Worm (Caenorhabditis elegans) whole organism, L4 larva: ENCODE data around the gene viro-2.
A peak's percentile ranks its signal among the peaks of the same experiment; 100 is the strongest.

Experiments
- F37D6.2 ChIP-seq: sonication (generic microtip); optimal IDR thresholded peaks from 2 replicates; lab custom pipeline; 2016; ENCODE audit warnings: mild to moderate bottlenecking, missing genetic modification characterization, missing compliant biosample characterization
- T20F7.1 ChIP-seq: fragments of 200-800 bp; sonication (Bioruptor generic); optimal IDR thresholded peaks from 2 replicates; lab custom pipeline; 2018; ENCODE audit warnings: mild to moderate bottlenecking, missing genetic modification characterization, missing compliant biosample characterization
- T26A8.4 ChIP-seq: fragments of 200-800 bp; sonication (Bioruptor generic); IDR thresholded peaks from 2 replicates; pipeline ENCODE4 v1.3.6; 2022; ENCODE audit warnings: missing genetic modification characterization, missing compliant biosample characterization
- Y105C5A.15 ChIP-seq: fragments of 200-800 bp; sonication (Bioruptor generic); IDR thresholded peaks from 2 replicates; pipeline ENCODE4 v1.3.6; 2022; ENCODE audit warnings: missing genetic modification characterization, missing compliant biosample characterization
- ama-1 ChIP-seq: fragments of 150-350 bp; optimal IDR thresholded peaks from 2 replicates; lab custom pipeline; 2014; ENCODE audit warnings: inconsistent platforms, mixed read lengths
- attf-4 ChIP-seq: sonication (generic microtip); optimal IDR thresholded peaks from 3 replicates; lab custom pipeline; 2017; ENCODE audit warnings: missing biosample characterization, missing genetic modification characterization
- cey-2 ChIP-seq: sonication (generic microtip); optimal IDR thresholded peaks from 3 replicates; lab custom pipeline; 2017; ENCODE audit warnings: missing genetic modification characterization, mild to moderate bottlenecking, missing compliant biosample characterization, antibody characterized with exemption, borderline replicate concordance; ENCODE audit not compliant: insufficient read depth
- ctbp-1 ChIP-seq: fragments of 200-800 bp; sonication (Bioruptor generic); IDR thresholded peaks from 2 replicates; pipeline ENCODE4 v1.3.6; 2022; ENCODE audit warnings: missing genetic modification reagents, missing genetic modification characterization, missing compliant biosample characterization
- daf-16 ChIP-seq, 3 experiments: sonication (generic microtip); optimal IDR thresholded peaks; 2 replicates each; lab custom pipeline; 2016 to 2017; ENCODE audit warnings: missing genetic modification characterization in 3 of 3, missing genetic modification reagents in 3 of 3, mild to moderate bottlenecking in 2 of 3, missing compliant biosample characterization in 2 of 3, missing biosample characterization in 1 of 3, moderate library complexity in 1 of 3
- dmd-6 ChIP-seq: fragments of 200-800 bp; sonication (Bioruptor generic); IDR thresholded peaks from 2 replicates; pipeline ENCODE4 v1.3.6; 2022; ENCODE audit warnings: missing genetic modification reagents, missing genetic modification characterization, missing compliant biosample characterization
- dpl-1 ChIP-seq: fragments of 150-350 bp; optimal IDR thresholded peaks from 2 replicates; lab custom pipeline; 2014; ENCODE audit warnings: missing biosample characterization, missing genetic modification reagents, missing genetic modification characterization
- dve-1 ChIP-seq: sonication (generic microtip); optimal IDR thresholded peaks from 2 replicates; lab custom pipeline; 2017; ENCODE audit warnings: antibody characterized with exemption, mild to moderate bottlenecking, missing genetic modification characterization, missing compliant biosample characterization; ENCODE audit not compliant: insufficient read depth
- egl-43 ChIP-seq: fragments of 200-800 bp; sonication (Bioruptor generic); IDR thresholded peaks from 2 replicates; pipeline ENCODE4 v1.3.6; 2022; ENCODE audit warnings: missing genetic modification reagents, missing genetic modification characterization, missing compliant biosample characterization
- fkh-10 ChIP-seq: fragments of 150-350 bp; optimal IDR thresholded peaks from 2 replicates; lab custom pipeline; 2014; ENCODE audit warnings: missing biosample characterization, missing genetic modification reagents, missing genetic modification characterization
- fos-1 ChIP-seq: fragments of 150-350 bp; optimal IDR thresholded peaks from 2 replicates; lab custom pipeline; 2014; ENCODE audit warnings: missing biosample characterization, missing genetic modification characterization
- hif-1 ChIP-seq, 2 experiments: sonication (generic microtip); optimal IDR thresholded peaks; 2 replicates each; lab custom pipeline; 2016 to 2017; ENCODE audit warnings: missing compliant biosample characterization in 2 of 2, missing genetic modification characterization in 2 of 2, missing genetic modification reagents in 2 of 2, missing genotype in 2 of 2, mild to moderate bottlenecking in 1 of 2
- hlh-11 ChIP-seq: fragments of 200-800 bp; sonication (Bioruptor generic); optimal IDR thresholded peaks from 2 replicates; lab custom pipeline; 2018; ENCODE audit warnings: mild to moderate bottlenecking, missing genetic modification characterization, missing compliant biosample characterization
- hlh-30 ChIP-seq: sonication (generic microtip); optimal IDR thresholded peaks from 2 replicates; lab custom pipeline; 2017; ENCODE audit warnings: antibody characterized with exemption, mild to moderate bottlenecking, missing genetic modification characterization, missing compliant biosample characterization; ENCODE audit not compliant: insufficient read depth
- hmg-1.1 ChIP-seq: fragments of 200-800 bp; sonication (Bioruptor generic); IDR thresholded peaks from 2 replicates; pipeline ENCODE4 v1.3.6; 2022; ENCODE audit warnings: missing genetic modification reagents, missing genetic modification characterization, missing compliant biosample characterization
- jun-1 ChIP-seq: fragments of 150-350 bp; optimal IDR thresholded peaks from 2 replicates; lab custom pipeline; 2014; ENCODE audit warnings: missing biosample characterization, missing genetic modification reagents, missing genetic modification characterization
- lin-1 ChIP-seq: fragments of 200-800 bp; sonication (Bioruptor generic); IDR thresholded peaks from 2 replicates; pipeline ENCODE4 v1.3.6; 2022; ENCODE audit warnings: missing genetic modification reagents, missing genetic modification characterization, missing compliant biosample characterization
- lin-13 ChIP-seq: fragments of 150-350 bp; optimal IDR thresholded peaks from 2 replicates; lab custom pipeline; 2014; ENCODE audit warnings: missing biosample characterization, missing genetic modification reagents, missing genetic modification characterization
- lin-39 ChIP-seq: fragments of 150-350 bp; optimal IDR thresholded peaks from 2 replicates; lab custom pipeline; 2014; ENCODE audit warnings: missing biosample characterization, missing genetic modification reagents, missing genetic modification characterization
- lir-3 ChIP-seq: sonication (generic microtip); optimal IDR thresholded peaks from 2 replicates; lab custom pipeline; 2016; ENCODE audit warnings: mild to moderate bottlenecking, missing genetic modification characterization, missing compliant biosample characterization
- lsy-2 ChIP-seq, 2 experiments: fragments of 150-350 bp in 1 of 2; sonication (generic microtip) in 1 of 2; optimal IDR thresholded peaks; 2 replicates each; lab custom pipeline; 2014 to 2017; ENCODE audit warnings: missing biosample characterization in 2 of 2, missing genetic modification characterization in 2 of 2
- madf-5 ChIP-seq, 2 experiments: fragments of 200-800 bp; sonication (Bioruptor generic); IDR thresholded peaks; 2 replicates each; pipeline ENCODE4 v1.3.6; 2022; ENCODE audit warnings: missing compliant biosample characterization in 2 of 2, missing genetic modification characterization in 2 of 2
- madf-9 ChIP-seq: fragments of 200-800 bp; sonication (Bioruptor generic); conservative IDR thresholded peaks from 2 replicates; pipeline ENCODE4 v1.3.6; 2022; ENCODE audit warnings: missing genetic modification reagents, missing genetic modification characterization, missing compliant biosample characterization
- mdl-1 ChIP-seq, 2 experiments: fragments of 150-350 bp in 1 of 2; sonication (generic microtip) in 1 of 2; optimal IDR thresholded peaks; 2 replicates each; lab custom pipeline; 2014 to 2017; ENCODE audit warnings: missing biosample characterization in 2 of 2, missing genetic modification characterization in 2 of 2
- mep-1 ChIP-seq: fragments of 150-350 bp; sonication (generic microtip); optimal IDR thresholded peaks from 3 replicates; lab custom pipeline; 2014; ENCODE audit warnings: missing biosample characterization, missing genetic modification characterization
- mes-2 ChIP-seq: sonication (generic microtip); optimal IDR thresholded peaks from 2 replicates; lab custom pipeline; 2016; ENCODE audit warnings: missing genotype, mild to moderate bottlenecking, missing genetic modification characterization, missing compliant biosample characterization; ENCODE audit not compliant: poor library complexity, severe bottlenecking
- nhr-102 ChIP-seq: sonication (generic microtip); optimal IDR thresholded peaks from 2 replicates; lab custom pipeline; 2016; ENCODE audit warnings: mild to moderate bottlenecking, missing genetic modification characterization, moderate library complexity, missing compliant biosample characterization
- nhr-25 ChIP-seq: sonication (generic microtip); optimal IDR thresholded peaks from 2 replicates; lab custom pipeline; 2017; ENCODE audit warnings: missing genetic modification characterization, mild to moderate bottlenecking, missing compliant biosample characterization, antibody characterized with exemption, moderate library complexity, borderline replicate concordance; ENCODE audit not compliant: insufficient read depth
- nhr-28 ChIP-seq: fragments of 150-350 bp; optimal IDR thresholded peaks from 2 replicates; lab custom pipeline; 2014; ENCODE audit warnings: missing biosample characterization, missing genetic modification characterization
- nhr-6 ChIP-seq: fragments of 150-350 bp; optimal IDR thresholded peaks from 2 replicates; lab custom pipeline; 2014; ENCODE audit warnings: missing biosample characterization, missing genetic modification characterization
- nhr-76 ChIP-seq: fragments of 150-350 bp; optimal IDR thresholded peaks from 2 replicates; lab custom pipeline; 2014; ENCODE audit warnings: missing biosample characterization, missing genetic modification characterization
- php-3 ChIP-seq: fragments of 200-800 bp; sonication (Bioruptor generic); IDR thresholded peaks from 2 replicates; pipeline ENCODE4 v1.3.6; 2022; ENCODE audit warnings: missing genetic modification reagents, missing genetic modification characterization, missing compliant biosample characterization
- pqm-1 ChIP-seq: sonication (generic microtip); optimal IDR thresholded peaks from 2 replicates; lab custom pipeline; 2017; ENCODE audit warnings: missing biosample characterization, missing genetic modification characterization
- rbr-2 ChIP-seq: sonication (generic microtip); optimal IDR thresholded peaks from 2 replicates; lab custom pipeline; 2016; ENCODE audit warnings: missing genotype, missing genetic modification characterization, missing compliant biosample characterization
- set-16 ChIP-seq: fragments of 200-800 bp; sonication (Bioruptor generic); IDR thresholded peaks from 2 replicates; pipeline ENCODE4 v1.3.6; 2022; ENCODE audit warnings: missing genetic modification reagents, missing genetic modification characterization, missing compliant biosample characterization
- tra-1 ChIP-seq: fragments of 200-800 bp; sonication (Bioruptor generic); IDR thresholded peaks from 2 replicates; pipeline ENCODE4 v1.3.6; 2022; ENCODE audit warnings: missing genetic modification reagents, missing genetic modification characterization, missing compliant biosample characterization
- vab-7 ChIP-seq: fragments of 200-800 bp; sonication (Bioruptor generic); IDR thresholded peaks from 2 replicates; pipeline ENCODE4 v1.3.6; 2022; ENCODE audit warnings: missing genetic modification reagents, missing genetic modification characterization, missing compliant biosample characterization
- ztf-7 ChIP-seq: fragments of 150-350 bp; optimal IDR thresholded peaks from 2 replicates; lab custom pipeline; 2014; ENCODE audit warnings: missing biosample characterization, missing genetic modification characterization

Gene viro-2

DNA sequence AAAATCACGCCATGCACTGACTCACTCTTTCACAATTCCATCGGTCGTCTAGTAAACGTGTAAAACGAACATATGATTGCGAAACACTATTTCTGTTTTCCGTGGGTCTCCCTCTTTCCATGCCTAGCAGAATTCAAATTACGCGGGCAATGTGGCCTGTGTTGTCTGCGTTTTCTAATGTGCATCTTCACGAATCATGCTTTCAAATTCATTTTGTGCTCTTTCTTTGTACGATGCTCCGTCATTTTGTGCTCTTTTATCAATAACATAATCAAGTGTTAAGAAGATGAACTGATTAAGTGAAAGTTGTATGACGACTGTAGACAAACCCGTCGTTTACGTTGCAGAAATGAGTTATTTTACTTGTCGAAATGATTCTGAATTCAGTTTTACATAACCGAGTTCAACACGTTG lies 37.1 kb downstream of the viro-2 start (continued):
- TF ChIP-seq dmd-6 (GFP tag; lab: Robert Waterston, UW) (peak; percentile 92), T26A8.4 (GFP tag; lab: Robert Waterston, UW) (no peak), fos-1 (tag; lab: Kevin White, UChicago) (no peak), hlh-30 (tag; lab: Kevin White, UChicago) (peak; percentile 68), dve-1 (peak; percentile 72), ctbp-1 (GFP tag; lab: Robert Waterston, UW) (no peak), nhr-25 (no peak), nhr-102 (tag; lab: Kevin White, UChicago) (peak; percentile 77)
- TF ChIP-seq, all 104 proteins: peak for 32

DNA sequence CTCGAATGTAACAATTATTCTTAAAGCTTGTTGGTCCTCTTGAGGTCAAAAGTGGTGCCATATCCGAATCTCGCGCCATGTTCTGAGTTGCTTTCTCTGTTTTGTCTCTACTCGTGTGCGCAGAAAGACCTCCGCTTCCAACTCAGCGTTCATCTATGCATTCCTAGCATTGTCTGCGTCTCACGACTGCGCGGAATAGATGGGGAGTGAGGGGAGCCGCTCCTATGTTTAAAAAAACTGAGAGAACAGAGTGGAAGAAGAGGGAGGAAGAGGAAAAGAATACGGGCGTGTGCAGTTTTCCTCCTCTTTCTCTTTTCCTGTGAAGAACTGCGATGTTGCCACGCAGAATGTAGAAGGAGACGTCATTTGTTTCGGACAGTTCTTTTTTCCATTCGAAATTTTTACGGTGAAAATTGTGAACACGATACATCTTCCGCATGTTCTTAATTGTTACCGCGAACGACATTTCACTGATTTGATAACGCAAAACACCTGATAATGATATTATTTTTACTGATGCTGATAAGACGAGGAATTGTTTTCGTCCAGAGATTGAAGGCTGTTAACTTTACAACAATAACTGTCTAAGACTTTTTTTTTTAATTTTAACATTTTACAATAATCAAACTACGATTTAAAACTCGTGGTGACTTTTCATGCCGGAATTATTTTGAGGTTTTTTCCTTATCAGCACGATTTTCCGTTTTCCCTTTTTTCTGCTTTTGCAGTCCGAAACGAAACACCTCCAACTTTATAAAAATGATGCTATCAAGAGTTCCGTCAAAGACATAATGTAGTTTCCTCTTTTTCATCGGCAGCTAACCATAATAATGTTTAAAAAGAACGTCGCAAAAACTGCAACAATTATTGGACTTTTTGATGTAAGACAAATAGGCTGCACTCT lies 38.2 kb downstream of the viro-2 start:
- TF ChIP-seq mdl-1 (tag; optimal IDR thresholded peaks at IDR 0.05; lab: Kevin White, UChicago) (peak in 1 of 2 experiments; percentile 41), ama-1 (lab: Kevin White, UChicago) (peak; percentile 2), lin-1 (GFP tag; lab: Robert Waterston, UW) (0 out of 2 replicates have a peak, but pooled peaks have one; percentile 37), lin-13 (no peak), attf-4 (tag; lab: Kevin White, UChicago) (no peak), hmg-1.1 (GFP tag; lab: Robert Waterston, UW) (peak; percentile 80), ztf-7 (peak; percentile 5), vab-7 (no peak), fkh-10 (GFP tag; lab: Kevin White, UChicago) (peak; percentile 21), hlh-11 (tag; lab: Kevin White, UChicago) (peak; percentile 58), php-3 (GFP tag; lab: Robert Waterston, UW) (peak; percentile 89), mep-1 (tag; lab: Kevin White, UChicago) (peak; percentile 76), lsy-2 (tag; optimal IDR thresholded peaks at IDR 0.05; lab: Kevin White, UChicago) (peak in 1 of 2 experiments; percentile 57), dpl-1 (GFP tag; lab: Kevin White, UChicago) (peak; percentile 2), pqm-1 (peak; percentile 84), hif-1 (tag; optimal IDR thresholded peaks at IDR 0.05; lab: Kevin White, UChicago) (peak in 1 of 2 experiments; percentile 20), madf-5 (GFP tag; IDR thresholded peaks at IDR 0.05; lab: Robert Waterston, UW) (no peak), set-16 (peak; percentile 31), jun-1 (tag; lab: Kevin White, UChicago) (peak; percentile 2), madf-9 (GFP tag; lab: Robert Waterston, UW) (0 out of 2 replicates have a peak, but pooled peaks have one; percentile 23), nhr-6 (tag; lab: Kevin White, UChicago) (peak; percentile 29), cey-2 (tag; lab: Kevin White, UChicago) (no peak), rbr-2 (tag; lab: Kevin White, UChicago) (peak; percentile 64), dmd-6 (GFP tag; lab: Robert Waterston, UW) (peak; percentile 45), mes-2 (tag; lab: Kevin White, UChicago) (peak; percentile 51), lir-3 (tag; lab: Kevin White, UChicago) (no peak), hlh-30 (tag; lab: Kevin White, UChicago) (peak; percentile 40), dve-1 (peak; percentile 12), tra-1 (GFP tag; lab: Robert Waterston, UW) (no peak), lin-39 (tag; lab: Kevin White, UChicago) (no peak), F37D6.2 (tag; lab: Kevin White, UChicago) (peak; percentile 9), Y105C5A.15 (GFP tag; lab: Robert Waterston, UW) (no peak), egl-43 (peak; percentile 61; the same call in 1 of the 2 replicates), T20F7.1 (GFP tag; lab: Kevin White, UChicago) (peak; percentile 19), daf-16 (GFP tag; optimal IDR thresholded peaks at IDR 0.05; lab: Kevin White, UChicago) (no peak), daf-16 (tag; optimal IDR thresholded peaks at IDR 0.05; lab: Kevin White, UChicago) (peak; percentile 74), nhr-76 (no peak), nhr-28 (tag; lab: Kevin White, UChicago) (peak; percentile 69)
